Worm (Caenorhabditis elegans): ENCODE results near the gene C05D11.13.

DNA sequence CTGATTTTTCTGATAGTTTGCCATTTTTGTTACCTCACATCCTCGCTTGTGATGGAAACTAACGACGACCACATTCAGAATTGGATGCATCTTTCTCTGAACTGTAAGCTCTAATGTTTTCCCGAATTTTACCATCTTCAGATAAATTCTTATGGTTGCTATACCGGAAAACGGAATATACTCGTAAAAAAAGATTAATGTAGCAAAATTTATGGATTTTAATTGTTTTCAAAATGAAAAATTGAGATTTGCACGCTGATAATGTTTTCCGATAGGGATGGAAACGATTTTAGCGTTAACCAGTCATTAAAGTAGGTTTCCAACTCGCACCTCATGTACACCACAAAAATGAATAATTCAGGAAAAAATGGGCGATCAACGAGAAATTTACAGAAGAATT, 6.2 kb upstream of the C05D11.13 start, which contains the start of gene T26A5.6:
- TF ChIP-seq tra-4 (tag; optimal IDR thresholded peaks at IDR 0.05) (no peak), ama-1 (optimal IDR thresholded peaks at IDR 0.05) (no peak), flt-1 (GFP tag; IDR thresholded peaks at IDR 0.05) (no peak), hnd-1 (tag; optimal IDR thresholded peaks at IDR 0.05) (no peak), pes-1 (GFP tag; IDR thresholded peaks at IDR 0.05) (no peak)
